Fruit fly (Drosophila melanogaster) whole organism, wandering third instar larva: Measurements from ENCODE around the gene Ucp4A.

Experiments used
- CrebA ChIP-seq: fragments of 200-800 bp; sonication (Bioruptor generic); optimal IDR thresholded peaks from 2 replicates; lab custom pipeline; 2016; ENCODE audit warnings: missing biosample characterization, mild to moderate bottlenecking, missing genetic modification characterization, borderline replicate concordance
- Myc ChIP-seq: fragments of >200 bp; optimal IDR thresholded peaks from 2 replicates; lab custom pipeline; 2017
- Rel ChIP-seq, 2 experiments: fragments of 200-800 bp; sonication (Bioruptor generic) in 1 of 2; optimal IDR thresholded peaks; 2 replicates in 1 of 2; 3 replicates in 1 of 2; lab custom pipeline; 2016 to 2019; ENCODE audit warnings: mild to moderate bottlenecking in 2 of 2, missing biosample characterization in 2 of 2, missing genetic modification characterization in 2 of 2, moderate library complexity in 1 of 2
- Vsx2 ChIP-seq: fragments of 200-300, 225-300 bp; sonication (Bioruptor generic); optimal IDR thresholded peaks from 2 replicates; lab custom pipeline; 2018; ENCODE audit warnings: missing biosample characterization, missing genetic modification characterization; ENCODE audit not compliant: partially characterized antibody
- usp ChIP-seq: fragments of >200 bp; optimal IDR thresholded peaks from 2 replicates; lab custom pipeline; 2017; ENCODE audit warnings: missing biosample characterization, missing genetic modification characterization

- no peak for TF ChIP-seq usp (GFP tag; lab: Kevin White, UChicago)
- no peak for TF ChIP-seq Vsx2
- no peak for TF ChIP-seq CrebA (GFP tag; lab: Kevin White, UChicago)
- no peak for TF ChIP-seq Rel (GFP tag; optimal IDR thresholded peaks at IDR 0.05; lab: Kevin White, UChicago)
- no peak for TF ChIP-seq Rel (tag; optimal IDR thresholded peaks at IDR 0.05; lab: Kevin White, UChicago)
- no peak for TF ChIP-seq Myc (lab: Kevin White, UChicago)
Measured at dm6 chrX:17870614-17871394, 26.1 kb downstream of the Ucp4A start.
